Worm (Caenorhabditis elegans): ENCODE measurements around the gene tag-209.

ce11 chrII:10787240-10787639, at the start of gene tag-209:
- TF ChIP-seq nhr-28 (tag; optimal IDR thresholded peaks at IDR 0.05) (no peak), lsy-2 (tag; optimal IDR thresholded peaks at IDR 0.05) (no peak), snpc-4 (tag; optimal IDR thresholded peaks at IDR 0.05) (no peak), sem-2 (GFP tag; optimal IDR thresholded peaks at IDR 0.05) (no peak), unc-39 (tag; optimal IDR thresholded peaks at IDR 0.05) (no peak), pha-4 (tag; optimal IDR thresholded peaks at IDR 0.05) (no peak), unc-62 (GFP tag; optimal IDR thresholded peaks at IDR 0.05) (no peak), lin-13 (tag; optimal IDR thresholded peaks at IDR 0.05) (no peak)
